Worm (Caenorhabditis elegans): ENCODE measurements around the gene srw-21.

DNA sequence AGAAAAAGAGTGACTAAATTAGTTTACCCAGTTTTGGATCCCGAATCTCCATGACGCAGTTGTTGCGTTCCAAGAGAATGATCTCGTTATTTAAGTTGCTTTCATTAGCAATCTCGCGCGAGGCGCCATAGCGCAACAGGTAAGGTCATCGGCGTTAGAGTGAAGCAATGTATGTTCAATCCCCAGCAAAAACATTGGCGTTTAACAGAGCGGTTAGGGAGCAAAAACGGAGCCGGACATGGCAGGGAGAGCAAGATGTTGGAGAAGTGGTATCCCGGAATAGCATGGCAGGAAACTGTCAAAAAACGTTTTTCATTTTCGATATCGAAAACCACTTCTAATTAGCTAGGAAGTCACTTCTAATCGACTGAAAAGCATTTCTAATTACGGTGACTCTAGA is 33.5 kb upstream of the srw-21 start:
- TF ChIP-seq ceh-28 (tag; optimal IDR thresholded peaks at IDR 0.05) (no peak), nhr-43 (tag; optimal IDR thresholded peaks at IDR 0.05; ENCODE audit: poor library complexity, severe bottlenecking) (peak; percentile 31), egl-27 (tag; optimal IDR thresholded peaks at IDR 0.05) (no peak), nhr-11 (tag; optimal IDR thresholded peaks at IDR 0.05) (no peak), daf-12 (tag; optimal IDR thresholded peaks at IDR 0.05) (no peak), nhr-25 (tag; optimal IDR thresholded peaks at IDR 0.05) (no peak), skn-1 (tag; optimal IDR thresholded peaks at IDR 0.05) (no peak), ztf-4 (tag; optimal IDR thresholded peaks at IDR 0.05) (no peak), lin-39 (tag; optimal IDR thresholded peaks at IDR 0.05) (no peak), zag-1 (tag; optimal IDR thresholded peaks at IDR 0.05) (no peak), snpc-4 (tag; optimal IDR thresholded peaks at IDR 0.05) (no peak)

Data from whole organism, L3 larva.